Fruit fly (Drosophila melanogaster) Kc167 (cell line): Measurements from ENCODE around the gene Gcna.

Experiments
- Sin3A ChIP-seq: fragments of >200 bp; optimal IDR thresholded peaks from 2 replicates; lab custom pipeline; 2018; ENCODE audit warnings: missing external identifiers
- h ChIP-seq: fragments of >200 bp; optimal IDR thresholded peaks from 3 replicates; lab custom pipeline; 2018; ENCODE audit warnings: missing external identifiers
- psq ChIP-seq: fragments of >200 bp; optimal IDR thresholded peaks from 2 replicates; lab custom pipeline; 2017; ENCODE audit warnings: missing external identifiers

DNA sequence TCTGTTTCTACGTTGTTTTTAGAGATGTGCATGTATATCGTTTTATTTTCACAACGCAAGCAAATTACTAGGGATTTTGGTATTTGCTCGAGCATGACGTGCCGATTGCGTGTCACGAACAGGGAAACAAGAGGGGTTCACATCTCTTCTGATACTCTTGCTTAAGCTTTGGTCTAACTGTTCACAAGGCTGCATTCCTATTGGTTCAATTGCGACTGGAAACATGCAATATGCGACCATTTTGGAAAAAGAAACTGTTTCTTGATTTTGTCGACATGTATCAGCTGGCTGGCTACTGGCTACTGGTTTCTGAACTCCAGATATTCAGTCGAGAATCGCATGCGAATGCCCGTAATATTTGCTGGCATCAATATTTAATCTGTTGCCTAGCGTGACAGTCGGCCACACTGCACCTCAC, 14.5 kb upstream of the Gcna start, which contains the start of gene Coa8:
- TF ChIP-seq h (lab: Kevin White, UChicago) (no peak), Sin3A (lab: Kevin White, UChicago) (no peak), psq (lab: Kevin White, UChicago) (no peak)
